Fruit fly (Drosophila melanogaster) whole organism, embryonic: Measurements from ENCODE around the gene CG3679.
A peak's percentile ranks its signal among the peaks of the same experiment; 100 is the strongest.

Source experiments
- B-H2 ChIP-seq: fragments of 200-800 bp; sonication (Bioruptor generic); optimal IDR thresholded peaks from 2 replicates; lab custom pipeline; 2018; ENCODE audit warnings: missing biosample characterization, mild to moderate bottlenecking, missing genetic modification characterization
- CG12155 ChIP-seq: fragments of 200-800 bp; sonication (Bioruptor generic); optimal IDR thresholded peaks from 3 replicates; lab custom pipeline; 2016; ENCODE audit warnings: missing biosample characterization, missing genetic modification characterization
- CG17568 ChIP-seq: fragments of 200-800 bp; sonication (Bioruptor generic); optimal IDR thresholded peaks from 2 replicates; lab custom pipeline; 2018; ENCODE audit warnings: missing biosample characterization, mild to moderate bottlenecking, missing genetic modification characterization, moderate library complexity
- CG2712 ChIP-seq: fragments of 200-800 bp; optimal IDR thresholded peaks from 3 replicates; lab custom pipeline; 2019; ENCODE audit warnings: missing biosample characterization, mild to moderate bottlenecking, missing genetic modification characterization, moderate library complexity
- CG8765 ChIP-seq: fragments of 200-800 bp; sonication (Bioruptor generic); IDR thresholded peaks from 2 replicates; pipeline ENCODE4 v1.3.6; 2022; ENCODE audit warnings: missing biosample characterization, missing genetic modification characterization
- CTCF ChIP-seq: fragments of 200-800 bp; sonication (Bioruptor generic); optimal IDR thresholded peaks from 2 replicates; lab custom pipeline; 2017; ENCODE audit warnings: missing biosample characterization, mild to moderate bottlenecking, missing genetic modification characterization, moderate library complexity
- Jarid2 ChIP-seq: fragments of 200-800 bp; sonication (Bioruptor generic); optimal IDR thresholded peaks from 3 replicates; lab custom pipeline; 2017; ENCODE audit warnings: mild to moderate bottlenecking, missing biosample characterization, missing genetic modification reagents, missing genetic modification characterization
- Nf-YA ChIP-seq: fragments of 200-800 bp; sonication (Bioruptor generic); IDR thresholded peaks from 2 replicates; pipeline ENCODE4 v1.3.6; 2022; ENCODE audit warnings: missing biosample characterization, missing genetic modification characterization
- aop ChIP-seq: fragments of 200-800 bp; sonication (Bioruptor generic); IDR thresholded peaks from 2 replicates; pipeline ENCODE4 v1.3.6; 2022; ENCODE audit warnings: missing biosample characterization, missing genetic modification characterization
- exex ChIP-seq: fragments of 200-800 bp; sonication (Bioruptor generic); optimal IDR thresholded peaks from 4 replicates; lab custom pipeline; 2018; ENCODE audit warnings: missing biosample characterization, mild to moderate bottlenecking, missing genetic modification characterization, moderate library complexity
- hkb ChIP-seq, 2 experiments: fragments of 200-800 bp in 1 of 2; fragments of >200 bp in 1 of 2; sonication (Bioruptor generic) in 1 of 2; IDR thresholded peaks in 1 of 2; optimal IDR thresholded peaks in 1 of 2; 2 replicates each; pipeline versions ENCODE4 v1.3.6 to Lab custom; 2017 to 2022; ENCODE audit warnings: missing biosample characterization in 1 of 2, missing genetic modification characterization in 1 of 2
- pros ChIP-seq: fragments of 200-800 bp; sonication (Bioruptor generic); optimal IDR thresholded peaks from 3 replicates; lab custom pipeline; 2019; ENCODE audit warnings: missing biosample characterization, mild to moderate bottlenecking, missing genetic modification characterization, moderate library complexity
- scrt ChIP-seq: fragments of 200-800 bp; sonication (Bioruptor generic); optimal IDR thresholded peaks from 2 replicates; lab custom pipeline; 2018; ENCODE audit warnings: missing biosample characterization, mild to moderate bottlenecking, missing genetic modification characterization, moderate library complexity

DNA sequence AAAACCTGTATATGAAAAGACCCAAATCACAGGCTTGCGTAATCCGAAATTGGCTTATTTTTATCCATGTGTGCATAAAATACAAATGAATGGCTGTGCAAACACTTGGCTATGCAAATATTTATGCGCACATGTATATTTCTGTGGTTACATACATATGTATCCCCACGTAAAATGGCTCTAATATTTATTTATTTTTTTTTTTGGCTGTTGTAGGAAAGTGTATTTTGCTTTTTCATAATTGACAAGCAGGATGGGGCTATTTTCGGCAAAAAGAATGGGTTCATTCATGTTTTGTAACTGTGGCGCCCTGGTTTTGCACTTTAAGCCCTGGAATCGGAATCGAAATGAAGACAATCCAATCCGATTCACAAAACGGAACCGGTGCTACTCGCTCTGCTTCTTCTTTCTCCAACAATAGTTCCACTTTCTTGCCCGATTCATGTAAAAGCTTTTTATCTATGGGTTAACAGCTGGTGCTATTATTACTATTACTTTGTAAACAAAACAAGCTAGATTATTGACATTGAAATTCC is 31.5 kb downstream of the CG3679 start:
- TF ChIP-seq scrt (GFP tag; lab: Kevin White, UChicago) (peak; percentile 49), CTCF (GFP tag; lab: Kevin White, UChicago) (no peak), CG17568 (GFP tag; lab: Kevin White, UChicago) (peak; percentile 62), CG2712 (tag; lab: Kevin White, UChicago) (peak; percentile 57), CG12155 (GFP tag; lab: Kevin White, UChicago) (peak; percentile 98), hkb (optimal IDR thresholded peaks at IDR 0.05; lab: Kevin White, UChicago) (no peak), hkb (GFP tag; IDR thresholded peaks at IDR 0.05; lab: Robert Waterston, UW) (peak; percentile 88), CG8765 (peak; percentile 47; the same call in 1 of the 2 replicates), Nf-YA (peak; percentile 54; the same call in 1 of the 2 replicates), B-H2 (GFP tag; lab: Kevin White, UChicago) (peak; percentile 67), pros (peak; percentile 86), aop (GFP tag; lab: Robert Waterston, UW) (0 out of 2 replicates have a peak, but pooled peaks have one; percentile 21), exex (tag; lab: Kevin White, UChicago) (peak; percentile 34), Jarid2 (no peak)
